Fruit fly (Drosophila melanogaster) whole organism, wandering third instar larva: ENCODE results near the gene Syx5.
A peak's percentile ranks its signal among the peaks of the same experiment; 100 is the strongest.

Experiments used
- Abd-B ChIP-seq: fragments of >200 bp; optimal IDR thresholded peaks from 2 replicates; lab custom pipeline; 2017; ENCODE audit warnings: missing biosample characterization, missing genetic modification characterization
- CG32264 ChIP-seq: fragments of 200-800 bp; sonication (Bioruptor generic); optimal IDR thresholded peaks from 2 replicates; lab custom pipeline; 2016; ENCODE audit warnings: missing biosample characterization, missing genetic modification characterization
- CG9705 ChIP-seq: fragments of 200-800 bp; sonication (Bioruptor generic); optimal IDR thresholded peaks from 2 replicates; lab custom pipeline; 2018; ENCODE audit warnings: missing biosample characterization, mild to moderate bottlenecking, missing genetic modification characterization
- CrebA ChIP-seq: fragments of 200-800 bp; sonication (Bioruptor generic); optimal IDR thresholded peaks from 2 replicates; lab custom pipeline; 2016; ENCODE audit warnings: missing biosample characterization, mild to moderate bottlenecking, missing genetic modification characterization, borderline replicate concordance
- Dfd ChIP-seq: fragments of >200 bp; optimal IDR thresholded peaks from 2 replicates; lab custom pipeline; 2017; ENCODE audit warnings: missing biosample characterization, missing genetic modification characterization
- Dif ChIP-seq: fragments of 200-275, 200-300 bp; sonication (Bioruptor generic); optimal IDR thresholded peaks from 2 replicates; lab custom pipeline; 2018; ENCODE audit warnings: missing biosample characterization, missing genetic modification characterization; ENCODE audit not compliant: partially characterized antibody
- GATAd ChIP-seq: sonication (Bioruptor generic); optimal IDR thresholded peaks from 2 replicates; lab custom pipeline; 2016; ENCODE audit warnings: missing biosample characterization, missing genetic modification characterization
- HLH106 ChIP-seq: fragments of 200-800 bp; optimal IDR thresholded peaks from 3 replicates; lab custom pipeline; 2019; ENCODE audit warnings: missing biosample characterization, mild to moderate bottlenecking, missing genetic modification characterization, moderate library complexity
- Hnf4 ChIP-seq: fragments of 200-800 bp; sonication (Bioruptor generic); optimal IDR thresholded peaks from 2 replicates; lab custom pipeline; 2016; ENCODE audit warnings: missing biosample characterization, mild to moderate bottlenecking, missing genetic modification characterization
- Hr78 ChIP-seq: fragments of >200 bp; optimal IDR thresholded peaks from 2 replicates; lab custom pipeline; 2017; ENCODE audit warnings: missing biosample characterization, missing genetic modification characterization
- Hr83 ChIP-seq: fragments of 200-300 bp; sonication (Bioruptor generic); optimal IDR thresholded peaks from 2 replicates; lab custom pipeline; 2016; ENCODE audit warnings: missing biosample characterization, mild to moderate bottlenecking, missing genetic modification characterization, moderate library complexity; ENCODE audit not compliant: poor library complexity, severe bottlenecking
- Jra ChIP-seq: sonication (Bioruptor generic); optimal IDR thresholded peaks from 2 replicates; lab custom pipeline; 2016; ENCODE audit warnings: missing biosample characterization, missing genetic modification characterization
- Mio ChIP-seq: sonication (Bioruptor generic); optimal IDR thresholded peaks from 2 replicates; lab custom pipeline; 2016; ENCODE audit warnings: missing biosample characterization, missing genetic modification characterization
- OdsH ChIP-seq: fragments of 200-800 bp; sonication (Bioruptor generic); optimal IDR thresholded peaks from 2 replicates; lab custom pipeline; 2016; ENCODE audit warnings: missing biosample characterization, mild to moderate bottlenecking, missing genetic modification characterization
- Rel ChIP-seq, 2 experiments: fragments of 200-800 bp; sonication (Bioruptor generic) in 1 of 2; optimal IDR thresholded peaks; 2 replicates in 1 of 2; 3 replicates in 1 of 2; lab custom pipeline; 2016 to 2019; ENCODE audit warnings: mild to moderate bottlenecking in 2 of 2, missing biosample characterization in 2 of 2, missing genetic modification characterization in 2 of 2, moderate library complexity in 1 of 2
- Sp1 ChIP-seq: fragments of 200-800 bp; sonication (Bioruptor generic); optimal IDR thresholded peaks from 3 replicates; lab custom pipeline; 2019; ENCODE audit warnings: missing biosample characterization, mild to moderate bottlenecking, missing genetic modification characterization, moderate library complexity
- Vsx2 ChIP-seq: fragments of 200-300, 225-300 bp; sonication (Bioruptor generic); optimal IDR thresholded peaks from 2 replicates; lab custom pipeline; 2018; ENCODE audit warnings: missing biosample characterization, missing genetic modification characterization; ENCODE audit not compliant: partially characterized antibody
- br ChIP-seq: fragments of 200-800 bp; sonication (Bioruptor generic); optimal IDR thresholded peaks from 2 replicates; lab custom pipeline; 2016; ENCODE audit warnings: missing biosample characterization, missing genetic modification characterization
- brk ChIP-seq: fragments of 200-800 bp; sonication (Bioruptor generic); optimal IDR thresholded peaks from 2 replicates; lab custom pipeline; 2016; ENCODE audit warnings: missing biosample characterization, mild to moderate bottlenecking, missing genetic modification characterization
- dl ChIP-seq, 2 experiments: fragments of 175-275, 200-275 bp in 1 of 2; fragments of 200-275 bp in 1 of 2; sonication (Bioruptor generic); optimal IDR thresholded peaks; lab custom pipeline; 2018; ENCODE audit warnings: mild to moderate bottlenecking in 2 of 2, missing biosample characterization in 2 of 2, missing genetic modification characterization in 2 of 2, moderate library complexity in 2 of 2; ENCODE audit not compliant: partially characterized antibody in 2 of 2, insufficient read depth in 1 of 2
- dmrt93B ChIP-seq: fragments of 200-800 bp; sonication (Bioruptor generic); optimal IDR thresholded peaks from 2 replicates; lab custom pipeline; 2018; ENCODE audit warnings: missing biosample characterization, mild to moderate bottlenecking, missing genetic modification characterization
- ey ChIP-seq: fragments of 200-800 bp; sonication (Bioruptor generic); optimal IDR thresholded peaks from 2 replicates; lab custom pipeline; 2016; ENCODE audit warnings: missing biosample characterization, missing genetic modification characterization
- foxo ChIP-seq, 2 experiments: fragments of 200-800 bp; sonication (Bioruptor generic); optimal IDR thresholded peaks; 2 replicates in 1 of 2; 3 replicates in 1 of 2; lab custom pipeline; 2016 to 2017; ENCODE audit warnings: missing biosample characterization in 2 of 2, missing genetic modification characterization in 2 of 2
- fru ChIP-seq: fragments of 200-800 bp; sonication (Bioruptor generic); optimal IDR thresholded peaks from 3 replicates; lab custom pipeline; 2016; ENCODE audit warnings: missing biosample characterization, mild to moderate bottlenecking, missing genetic modification characterization
- h ChIP-seq: fragments of 200-800 bp; sonication (Bioruptor generic); optimal IDR thresholded peaks from 3 replicates; lab custom pipeline; 2016; ENCODE audit warnings: missing biosample characterization, mild to moderate bottlenecking, missing genetic modification characterization
- jim ChIP-seq: fragments of 175-275, 200-325 bp; sonication (Bioruptor generic); optimal IDR thresholded peaks from 2 replicates; lab custom pipeline; 2016; ENCODE audit warnings: missing biosample characterization, mild to moderate bottlenecking, missing genetic modification characterization
- lola ChIP-seq: fragments of >200 bp; optimal IDR thresholded peaks from 2 replicates; lab custom pipeline; 2017; ENCODE audit warnings: missing biosample characterization, missing genetic modification characterization
- psq ChIP-seq: fragments of 200-800 bp; sonication (Bioruptor generic); optimal IDR thresholded peaks from 3 replicates; lab custom pipeline; 2017; ENCODE audit warnings: missing biosample characterization, mild to moderate bottlenecking, missing genetic modification characterization, moderate library complexity
- rgr ChIP-seq: fragments of 200-800 bp; sonication (Bioruptor generic); optimal IDR thresholded peaks from 3 replicates; lab custom pipeline; 2016; ENCODE audit warnings: missing biosample characterization, mild to moderate bottlenecking, missing genetic modification characterization
- sage ChIP-seq: fragments of 200-800 bp; sonication (Bioruptor generic); optimal IDR thresholded peaks from 2 replicates; lab custom pipeline; 2016; ENCODE audit warnings: missing biosample characterization, mild to moderate bottlenecking, missing genetic modification characterization
- sv ChIP-seq: fragments of 200-800 bp; sonication (Bioruptor generic); optimal IDR thresholded peaks from 3 replicates; lab custom pipeline; 2016; ENCODE audit warnings: missing biosample characterization, missing genetic modification characterization
- tai ChIP-seq: sonication (Bioruptor generic); optimal IDR thresholded peaks from 2 replicates; lab custom pipeline; 2016; ENCODE audit warnings: missing biosample characterization, missing genetic modification characterization
- usp ChIP-seq: fragments of >200 bp; optimal IDR thresholded peaks from 2 replicates; lab custom pipeline; 2017; ENCODE audit warnings: missing biosample characterization, missing genetic modification characterization
- woc ChIP-seq: sonication (Bioruptor generic); optimal IDR thresholded peaks from 2 replicates; lab custom pipeline; 2016; ENCODE audit warnings: missing biosample characterization, mild to moderate bottlenecking, missing genetic modification characterization

Syx5 gene

DNA sequence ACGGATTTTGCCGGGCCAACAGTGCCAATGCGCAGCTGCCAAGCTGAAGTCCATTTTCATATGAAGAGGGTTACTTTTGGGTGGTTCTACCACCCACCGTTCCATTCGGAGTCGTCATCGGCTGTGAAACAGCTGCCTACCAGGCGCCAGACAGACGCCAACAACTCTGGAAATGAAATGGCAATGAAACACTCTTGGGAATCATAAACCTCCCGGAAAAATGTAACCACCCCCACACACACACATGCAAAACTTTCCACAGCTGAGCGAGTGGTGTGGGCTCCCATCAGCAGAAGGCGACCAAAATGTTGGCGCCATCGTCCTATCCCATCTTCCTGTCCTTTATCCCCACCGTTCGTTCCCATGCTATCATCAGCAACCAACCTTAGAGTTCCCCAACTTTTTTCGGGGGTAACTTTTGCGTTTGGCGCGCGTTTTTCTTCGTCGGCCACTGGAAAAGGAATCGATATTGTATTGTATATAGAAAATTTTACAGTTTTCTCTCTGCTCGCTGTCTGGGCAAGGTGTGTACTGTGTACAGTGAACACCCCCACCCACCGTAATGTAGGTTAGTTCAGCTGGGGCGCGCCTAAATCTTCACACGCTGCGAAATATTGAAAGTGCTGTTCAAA is 31.9 kb upstream of the Syx5 start:
- TF ChIP-seq Dif (GFP tag; lab: Kevin White, UChicago): peak; percentile 6
- TF ChIP-seq foxo (GFP tag; optimal IDR thresholded peaks at IDR 0.05; lab: Kevin White, UChicago): no peak

dm6 chr2L:16275809-16276178 is 31.4 kb upstream of the Syx5 start:
- TF ChIP-seq foxo (GFP tag; optimal IDR thresholded peaks at IDR 0.05; lab: Kevin White, UChicago): peak in 1 of 2 experiments; percentile 30
- peak; percentile 20 for TF ChIP-seq sv (GFP tag; lab: Kevin White, UChicago)
- no peak for TF ChIP-seq lola
- TF ChIP-seq Sp1 (GFP tag; lab: Kevin White, UChicago): peak; percentile 8
- no peak for TF ChIP-seq tai
- no peak for TF ChIP-seq Jra (GFP tag; lab: Kevin White, UChicago)
- TF ChIP-seq h (GFP tag; lab: Kevin White, UChicago): peak; percentile 21
- TF ChIP-seq usp (GFP tag; lab: Kevin White, UChicago): no peak
- TF ChIP-seq Hnf4 (GFP tag; lab: Kevin White, UChicago): no peak
- TF ChIP-seq br (GFP tag; lab: Kevin White, UChicago): peak; percentile 4
- no peak for TF ChIP-seq Abd-B
- no peak for TF ChIP-seq GATAd (GFP tag; lab: Kevin White, UChicago)
- TF ChIP-seq fru (GFP tag; lab: Kevin White, UChicago): peak; percentile 12
- TF ChIP-seq Rel (GFP tag; optimal IDR thresholded peaks at IDR 0.05; lab: Kevin White, UChicago): no peak
- no peak for TF ChIP-seq Rel (tag; optimal IDR thresholded peaks at IDR 0.05; lab: Kevin White, UChicago)
- TF ChIP-seq dmrt93B: no peak
- TF ChIP-seq Vsx2 (GFP tag; lab: Kevin White, UChicago): no peak
- peak; percentile 8 for TF ChIP-seq HLH106
- TF ChIP-seq Hr83: no peak
- TF ChIP-seq Hr78 (GFP tag; lab: Kevin White, UChicago): no peak

DNA sequence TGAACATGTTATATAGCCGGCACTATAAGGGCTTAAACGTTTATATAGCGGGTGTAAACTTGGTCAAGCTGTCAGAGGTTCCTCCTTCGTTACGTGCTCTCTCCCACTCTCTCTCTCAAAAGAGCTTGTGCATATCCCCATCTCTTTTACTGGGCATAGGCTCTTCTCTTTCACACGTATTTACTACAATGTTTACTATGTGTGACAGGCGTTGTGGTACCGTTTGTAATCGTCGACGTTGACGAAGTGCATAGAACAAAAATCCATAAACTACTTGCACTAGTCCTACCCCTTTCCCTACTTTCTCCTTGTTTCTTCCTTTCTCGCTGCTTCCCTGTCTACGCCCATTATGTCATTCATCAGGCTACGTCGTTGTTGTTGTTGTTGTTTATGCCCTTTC is 30.3 kb upstream of the Syx5 start:
- TF ChIP-seq CG9705 (no peak), tai (no peak)

DNA sequence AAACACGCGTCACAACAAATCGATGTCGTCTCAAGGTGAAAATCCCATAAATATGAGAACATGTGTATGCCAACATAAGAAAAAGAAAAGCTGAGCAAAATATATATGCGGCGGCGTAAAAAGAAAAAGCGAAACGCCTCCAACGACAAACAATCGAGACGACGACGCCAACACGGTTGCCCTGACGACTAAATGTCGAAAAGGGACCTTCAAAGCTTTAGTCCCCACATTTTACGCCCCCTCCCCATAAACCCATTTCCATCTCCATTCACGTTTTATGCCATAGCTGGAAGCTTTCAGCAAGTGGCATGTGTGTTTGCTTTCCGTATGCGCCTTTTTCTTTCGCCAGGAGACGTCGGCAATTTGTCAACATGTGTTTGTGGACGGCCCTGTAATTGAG is 29.2 kb upstream of the Syx5 start:
- TF ChIP-seq dl (GFP tag; optimal IDR thresholded peaks at IDR 0.05; lab: Kevin White, UChicago; ENCODE audit: insufficient read depth in 1 of 2, partially characterized antibody in 2 of 2): no peak
- no peak for TF ChIP-seq Hr83
- TF ChIP-seq tai: no peak
- no peak for TF ChIP-seq ey (GFP tag; lab: Kevin White, UChicago)
- no peak for TF ChIP-seq sv (GFP tag; lab: Kevin White, UChicago)
- no peak for TF ChIP-seq Mio (GFP tag; lab: Kevin White, UChicago)
- TF ChIP-seq brk (GFP tag; lab: Kevin White, UChicago): no peak
- TF ChIP-seq, all 38 proteins: peak for 0

dm6 chr2L:16278842-16279241 is 28.3 kb upstream of the Syx5 start:
- TF ChIP-seq Abd-B (no peak), Rel (GFP tag; optimal IDR thresholded peaks at IDR 0.05; lab: Kevin White, UChicago) (no peak), Rel (tag; optimal IDR thresholded peaks at IDR 0.05; lab: Kevin White, UChicago) (peak; percentile 82), woc (no peak)

dm6 chr2L:16279774-16280252 is 27.3 kb upstream of the Syx5 start:
- TF ChIP-seq psq (GFP tag; lab: Kevin White, UChicago): peak; percentile 56
- TF ChIP-seq br (GFP tag; lab: Kevin White, UChicago): peak; percentile 49
- no peak for TF ChIP-seq Dfd (GFP tag; lab: Kevin White, UChicago)
- no peak for TF ChIP-seq tai
- peak; percentile 46 for TF ChIP-seq Sp1 (GFP tag; lab: Kevin White, UChicago)
- TF ChIP-seq HLH106: peak; percentile 53
- peak; percentile 78 for TF ChIP-seq h (GFP tag; lab: Kevin White, UChicago)
- peak; percentile 62 for TF ChIP-seq woc
- TF ChIP-seq Vsx2 (GFP tag; lab: Kevin White, UChicago): no peak
- TF ChIP-seq ey (GFP tag; lab: Kevin White, UChicago): peak; percentile 73
- TF ChIP-seq fru (GFP tag; lab: Kevin White, UChicago): peak; percentile 79
- TF ChIP-seq dl (GFP tag; optimal IDR thresholded peaks at IDR 0.05; lab: Kevin White, UChicago; ENCODE audit: insufficient read depth in 1 of 2, partially characterized antibody in 2 of 2): no peak
- TF ChIP-seq GATAd (GFP tag; lab: Kevin White, UChicago): no peak
- no peak for TF ChIP-seq Jra (GFP tag; lab: Kevin White, UChicago)
- TF ChIP-seq sage (GFP tag; lab: Kevin White, UChicago): no peak
- TF ChIP-seq CG32264 (GFP tag; lab: Kevin White, UChicago): no peak
- no peak for TF ChIP-seq CrebA (GFP tag; lab: Kevin White, UChicago)
- no peak for TF ChIP-seq Hr78 (GFP tag; lab: Kevin White, UChicago)
- TF ChIP-seq foxo (GFP tag; optimal IDR thresholded peaks at IDR 0.05; lab: Kevin White, UChicago): peak in 1 of 2 experiments; percentile 68
- no peak for TF ChIP-seq Rel (GFP tag; optimal IDR thresholded peaks at IDR 0.05; lab: Kevin White, UChicago)
- no peak for TF ChIP-seq Rel (tag; optimal IDR thresholded peaks at IDR 0.05; lab: Kevin White, UChicago)
- peak; percentile 72 for TF ChIP-seq OdsH (GFP tag; lab: Kevin White, UChicago)
- TF ChIP-seq sv (GFP tag; lab: Kevin White, UChicago): peak; percentile 88
- no peak for TF ChIP-seq brk (GFP tag; lab: Kevin White, UChicago)
- TF ChIP-seq lola: no peak
- peak; percentile 32 for TF ChIP-seq Hnf4 (GFP tag; lab: Kevin White, UChicago)
- TF ChIP-seq dmrt93B: peak; percentile 20
- no peak for TF ChIP-seq Hr83
- no peak for TF ChIP-seq CG9705
- no peak for TF ChIP-seq jim
- peak; percentile 73 for TF ChIP-seq rgr (GFP tag; lab: Kevin White, UChicago)
